Fruit fly (Drosophila melanogaster) whole organism, adult: Measurements from ENCODE around the gene CG32369.

Experiments used
- CG11617 ChIP-seq: fragments of 200-800 bp; sonication (Bioruptor generic); optimal IDR thresholded peaks from 2 replicates; lab custom pipeline; 2017; ENCODE audit warnings: mild to moderate bottlenecking, missing biosample characterization, missing genetic modification reagents, missing genetic modification characterization
- CG5204 ChIP-seq: fragments of 200-800 bp; sonication (Bioruptor generic); optimal IDR thresholded peaks from 2 replicates; lab custom pipeline; 2016; ENCODE audit warnings: missing biosample characterization, missing genetic modification characterization
- CG7045 ChIP-seq: fragments of 200-800 bp; sonication (Bioruptor generic); optimal IDR thresholded peaks from 2 replicates; lab custom pipeline; 2017; ENCODE audit warnings: missing biosample characterization, mild to moderate bottlenecking, missing genetic modification characterization
- CG7101 ChIP-seq: fragments of 200-800 bp; sonication (Bioruptor generic); optimal IDR thresholded peaks from 2 replicates; lab custom pipeline; 2018; ENCODE audit warnings: missing biosample characterization, mild to moderate bottlenecking, missing genetic modification characterization, moderate library complexity
- Clk ChIP-seq: fragments of 200-800 bp; sonication (Bioruptor generic); optimal IDR thresholded peaks from 2 replicates; lab custom pipeline; 2017; ENCODE audit warnings: missing biosample characterization, missing genetic modification characterization
- Hr96 ChIP-seq: fragments of 200-800 bp; sonication (Bioruptor generic); optimal IDR thresholded peaks from 2 replicates; lab custom pipeline; 2016; ENCODE audit warnings: missing biosample characterization, missing genetic modification characterization
- cnc ChIP-seq, 2 experiments: fragments of >200 bp; optimal IDR thresholded peaks; 2 replicates each; lab custom pipeline; 2017
- kay ChIP-seq: fragments of 200-800 bp; sonication (Bioruptor generic); peaks from one replicate; lab custom pipeline; 2016; ENCODE audit warnings: missing biosample characterization, missing genetic modification characterization, borderline replicate concordance

- TF ChIP-seq kay, result peak; percentile 87
- TF ChIP-seq Clk (GFP tag; lab: Kevin White, UChicago), result peak; percentile 51
- peak; percentile 67 for TF ChIP-seq CG7101 (tag; lab: Kevin White, UChicago)
- TF ChIP-seq Hr96, result peak; percentile 49
- TF ChIP-seq CG7045, result peak; percentile 52
- peak; percentile 64 for TF ChIP-seq CG11617 (GFP tag; lab: Kevin White, UChicago)
- peak; percentile 49 for TF ChIP-seq CG5204
- TF ChIP-seq cnc (optimal IDR thresholded peaks at IDR 0.05; lab: Kevin White, UChicago), result no peak
Observed at dm6 chr3L:7854752-7855454, 45.3 kb upstream of the CG32369 start.
